Worm (Caenorhabditis elegans) whole organism, late embryonic: Measurements from ENCODE around the gene mnp-1.

ENCODE experiments used
- C08G9.2 ChIP-seq: sonication (generic microtip); optimal IDR thresholded peaks from 2 replicates; lab custom pipeline; 2016; ENCODE audit warnings: mild to moderate bottlenecking, missing genetic modification characterization, moderate library complexity, missing compliant biosample characterization
- C38D4.7 ChIP-seq: fragments of 200-800 bp; sonication (Bioruptor generic); optimal IDR thresholded peaks from 2 replicates; lab custom pipeline; 2018; ENCODE audit warnings: mild to moderate bottlenecking, missing genetic modification characterization, moderate library complexity, missing compliant biosample characterization
- ahr-1 ChIP-seq: sonication (generic microtip); optimal IDR thresholded peaks from 2 replicates; lab custom pipeline; 2016; ENCODE audit warnings: missing genetic modification characterization, missing compliant biosample characterization
- ceh-18 ChIP-seq: sonication (generic microtip); optimal IDR thresholded peaks from 2 replicates; lab custom pipeline; 2016; ENCODE audit warnings: missing genetic modification characterization, missing compliant biosample characterization
- ceh-19 ChIP-seq: fragments of 200-800 bp; sonication (Bioruptor generic); optimal IDR thresholded peaks from 2 replicates; lab custom pipeline; 2018; ENCODE audit warnings: mild to moderate bottlenecking, missing genetic modification characterization, missing compliant biosample characterization
- ceh-2 ChIP-seq: sonication (generic microtip); optimal IDR thresholded peaks from 2 replicates; lab custom pipeline; 2016; ENCODE audit warnings: missing genotype, missing genetic modification characterization, missing compliant biosample characterization
- ceh-22 ChIP-seq: sonication (generic microtip); optimal IDR thresholded peaks from 2 replicates; lab custom pipeline; 2017; ENCODE audit warnings: missing biosample characterization, missing genetic modification characterization
- ceh-31 ChIP-seq: sonication (generic microtip); optimal IDR thresholded peaks from 2 replicates; lab custom pipeline; 2016; ENCODE audit warnings: missing genetic modification characterization, missing compliant biosample characterization
- ceh-34 ChIP-seq: sonication (generic microtip); optimal IDR thresholded peaks from 2 replicates; lab custom pipeline; 2016; ENCODE audit warnings: mild to moderate bottlenecking, missing genetic modification characterization, missing compliant biosample characterization
- ceh-45 ChIP-seq: fragments of 200-800 bp; sonication (Bioruptor generic); IDR thresholded peaks from 2 replicates; pipeline ENCODE4 v1.3.6; 2022; ENCODE audit warnings: missing genetic modification reagents, missing genetic modification characterization, missing compliant biosample characterization
- dve-1 ChIP-seq: sonication (generic microtip); optimal IDR thresholded peaks from 2 replicates; lab custom pipeline; 2017; ENCODE audit warnings: antibody characterized with exemption, mild to moderate bottlenecking, missing genetic modification characterization, missing compliant biosample characterization
- elt-2 ChIP-seq: sonication (generic microtip); optimal IDR thresholded peaks from 2 replicates; lab custom pipeline; 2016; ENCODE audit warnings: missing genetic modification reagents, missing genetic modification characterization, missing compliant biosample characterization
- ets-4 ChIP-seq: sonication (generic microtip); optimal IDR thresholded peaks from 2 replicates; lab custom pipeline; 2016; ENCODE audit warnings: missing genetic modification characterization, missing compliant biosample characterization
- eyg-1 ChIP-seq: sonication (generic microtip); optimal IDR thresholded peaks from 2 replicates; lab custom pipeline; 2016; ENCODE audit warnings: missing genotype, missing genetic modification characterization, missing compliant biosample characterization
- fkh-10 ChIP-seq: fragments of 150-350 bp; optimal IDR thresholded peaks from 2 replicates; lab custom pipeline; 2014; ENCODE audit warnings: missing biosample characterization, missing genetic modification reagents, missing genetic modification characterization
- hlh-13 ChIP-seq: fragments of 200-800 bp; sonication (Bioruptor generic); optimal IDR thresholded peaks from 2 replicates; lab custom pipeline; 2018; ENCODE audit warnings: mild to moderate bottlenecking, missing genetic modification characterization, missing compliant biosample characterization
- hlh-15 ChIP-seq: sonication (generic microtip); optimal IDR thresholded peaks from 2 replicates; lab custom pipeline; 2016; ENCODE audit warnings: missing genetic modification characterization, missing compliant biosample characterization
- hlh-30 ChIP-seq: sonication (generic microtip); optimal IDR thresholded peaks from 2 replicates; lab custom pipeline; 2017; ENCODE audit warnings: antibody characterized with exemption, missing genetic modification characterization, missing compliant biosample characterization; ENCODE audit not compliant: insufficient read depth
- hlh-6 ChIP-seq: sonication (generic microtip); optimal IDR thresholded peaks from 2 replicates; lab custom pipeline; 2016; ENCODE audit warnings: missing genotype, missing genetic modification characterization, missing compliant biosample characterization
- hlh-8 ChIP-seq: sonication (generic microtip); optimal IDR thresholded peaks from 2 replicates; lab custom pipeline; 2016; ENCODE audit warnings: missing genotype, missing genetic modification characterization, missing compliant biosample characterization
- lim-6 ChIP-seq: sonication (generic microtip); optimal IDR thresholded peaks from 2 replicates; lab custom pipeline; 2016; ENCODE audit warnings: missing genetic modification characterization, missing compliant biosample characterization
- lin-11 ChIP-seq: fragments of 200-800 bp; sonication (Bioruptor generic); optimal IDR thresholded peaks from 2 replicates; lab custom pipeline; 2018; ENCODE audit warnings: mild to moderate bottlenecking, missing genetic modification characterization, missing compliant biosample characterization
- madf-2 ChIP-seq: sonication (generic microtip); optimal IDR thresholded peaks from 2 replicates; lab custom pipeline; 2017; ENCODE audit warnings: missing genetic modification characterization, missing compliant biosample characterization
- mec-3 ChIP-seq: sonication (generic microtip); optimal IDR thresholded peaks from 2 replicates; lab custom pipeline; 2016; ENCODE audit warnings: borderline replicate concordance, missing genetic modification characterization, missing compliant biosample characterization
- npax-4 ChIP-seq: sonication (generic microtip); optimal IDR thresholded peaks from 2 replicates; lab custom pipeline; 2016; ENCODE audit warnings: missing genetic modification characterization, missing compliant biosample characterization
- odd-2 ChIP-seq: sonication (generic microtip); optimal IDR thresholded peaks from 2 replicates; lab custom pipeline; 2017; ENCODE audit warnings: antibody characterized with exemption, mild to moderate bottlenecking, missing genetic modification characterization, missing compliant biosample characterization
- pat-9 ChIP-seq: fragments of 200-800 bp; sonication (Bioruptor generic); optimal IDR thresholded peaks from 2 replicates; lab custom pipeline; 2018; ENCODE audit warnings: mild to moderate bottlenecking, missing genetic modification characterization, moderate library complexity, missing compliant biosample characterization
- pax-1 ChIP-seq: fragments of 150-350 bp; optimal IDR thresholded peaks from 2 replicates; lab custom pipeline; 2014; ENCODE audit warnings: missing biosample characterization, missing genetic modification characterization
- pha-4 ChIP-seq: fragments of 150-350 bp; optimal IDR thresholded peaks from 2 replicates; lab custom pipeline; 2018; ENCODE audit warnings: missing biosample characterization, missing genetic modification reagents, missing genetic modification characterization
- pqm-1 ChIP-seq: sonication (generic microtip); optimal IDR thresholded peaks from 2 replicates; lab custom pipeline; 2016; ENCODE audit warnings: missing genetic modification characterization, missing compliant biosample characterization
- pros-1 ChIP-seq: fragments of 150-350 bp; optimal IDR thresholded peaks from 2 replicates; lab custom pipeline; 2014; ENCODE audit warnings: missing biosample characterization, missing genetic modification reagents, missing genetic modification characterization
- sdc-2 ChIP-seq: sonication (generic microtip); optimal IDR thresholded peaks from 2 replicates; lab custom pipeline; 2016; ENCODE audit warnings: missing genotype, missing genetic modification characterization, missing compliant biosample characterization
- sox-2 ChIP-seq: fragments of 200-800 bp; sonication (Bioruptor generic); IDR thresholded peaks from 2 replicates; pipeline ENCODE4 v1.3.6; 2022; ENCODE audit warnings: missing genetic modification reagents, missing genetic modification characterization, missing compliant biosample characterization
- sox-4 ChIP-seq: sonication (generic microtip); optimal IDR thresholded peaks from 2 replicates; lab custom pipeline; 2017; ENCODE audit warnings: mild to moderate bottlenecking, missing genetic modification characterization, inconsistent platforms, missing compliant biosample characterization
- syd-9 ChIP-seq: sonication (generic microtip); optimal IDR thresholded peaks from 2 replicates; lab custom pipeline; 2016; ENCODE audit warnings: mild to moderate bottlenecking, missing genetic modification characterization, moderate library complexity, missing compliant biosample characterization
- tbx-2 ChIP-seq: sonication (generic microtip); optimal IDR thresholded peaks from 2 replicates; lab custom pipeline; 2016; ENCODE audit warnings: missing genetic modification characterization, missing compliant biosample characterization
- unc-55 ChIP-seq: sonication (generic microtip); optimal IDR thresholded peaks from 2 replicates; lab custom pipeline; 2017; ENCODE audit warnings: missing biosample characterization, missing genetic modification reagents, missing genetic modification characterization
- unc-86 ChIP-seq: sonication (generic microtip); optimal IDR thresholded peaks from 2 replicates; lab custom pipeline; 2016; ENCODE audit warnings: missing genetic modification characterization, missing compliant biosample characterization
- ztf-16 ChIP-seq: sonication (generic microtip); optimal IDR thresholded peaks from 2 replicates; lab custom pipeline; 2017; ENCODE audit warnings: missing genetic modification characterization, missing compliant biosample characterization

Gene mnp-1

DNA sequence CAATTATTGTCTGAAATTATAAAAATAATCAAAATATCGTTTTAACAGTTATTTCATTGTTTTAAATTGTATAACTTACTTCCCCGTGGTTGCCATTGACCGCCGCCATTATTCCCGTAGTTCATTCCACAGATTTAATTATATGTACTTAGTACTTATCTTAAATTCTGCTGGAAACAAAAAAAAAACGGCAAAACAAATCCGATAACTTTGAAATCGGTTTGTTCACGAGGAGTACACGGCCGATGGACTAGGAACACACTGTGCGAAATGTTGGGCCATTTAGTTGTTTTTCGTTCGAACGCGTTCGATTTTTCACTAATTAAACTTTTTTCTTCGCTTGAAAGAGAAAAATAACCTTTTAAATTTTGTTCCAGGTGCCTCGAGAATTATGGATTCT lies 13.3 kb upstream of the mnp-1 start, which contains the start of the genes B0285.3 and lcmt-1 (continued):
- TF ChIP-seq hlh-13 (GFP tag; lab: Kevin White, UChicago) (no peak), elt-2 (peak; percentile 19), tbx-2 (tag; lab: Kevin White, UChicago) (peak; percentile 60), hlh-8 (tag; lab: Kevin White, UChicago) (peak; percentile 19), pha-4 (tag; lab: Kevin White, UChicago) (no peak), unc-86 (tag; lab: Kevin White, UChicago) (no peak), ztf-16 (tag; lab: Kevin White, UChicago) (no peak), madf-2 (tag; lab: Kevin White, UChicago) (no peak), lin-11 (no peak), ets-4 (peak; percentile 44)
- TF ChIP-seq, all 69 proteins: peak for 12

DNA sequence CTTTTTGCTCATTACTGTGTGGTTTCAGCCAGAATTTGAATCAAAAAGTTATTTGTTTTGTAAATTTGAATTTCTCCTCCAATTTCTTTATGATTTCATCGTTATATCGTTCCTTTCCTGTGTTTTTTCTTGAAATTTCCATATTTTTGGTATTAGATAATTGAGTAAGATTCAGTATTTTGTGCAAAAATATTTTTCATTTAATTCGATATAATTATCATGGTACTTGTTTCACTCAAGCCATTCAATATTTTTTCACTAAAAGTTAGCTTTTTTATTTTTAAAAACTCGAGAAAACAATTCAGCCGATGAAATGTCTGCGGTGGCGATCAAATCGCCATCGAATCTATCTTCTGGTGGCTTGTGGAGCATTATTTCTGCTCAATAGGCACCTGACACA lies 11.4 kb upstream of the mnp-1 start, which contains the start of gene hse-5:
Gene hse-5, plus strand, starts transcription at position 301 of the 400 bp plus-strand sequence.
- TF ChIP-seq sdc-2 = no peak
- no peak for TF ChIP-seq lim-6 (tag; lab: Kevin White, UChicago)
- TF ChIP-seq ceh-2 (tag; lab: Kevin White, UChicago) = no peak
- no peak for TF ChIP-seq pax-1 (tag; lab: Kevin White, UChicago)
- TF ChIP-seq ceh-31 (tag; lab: Kevin White, UChicago) = no peak
- no peak for TF ChIP-seq syd-9
- no peak for TF ChIP-seq ceh-34 (tag; lab: Kevin White, UChicago)
- no peak for TF ChIP-seq elt-2
- no peak for TF ChIP-seq ahr-1 (tag; lab: Kevin White, UChicago)
- no peak for TF ChIP-seq sox-2
- no peak for TF ChIP-seq npax-4 (tag; lab: Kevin White, UChicago)
- no peak for TF ChIP-seq tbx-2 (tag; lab: Kevin White, UChicago)
- no peak for TF ChIP-seq odd-2
- TF ChIP-seq pqm-1 (tag; lab: Kevin White, UChicago) = no peak
- TF ChIP-seq ceh-45 = no peak
- no peak for TF ChIP-seq unc-55 (GFP tag; lab: Kevin White, UChicago)

DNA sequence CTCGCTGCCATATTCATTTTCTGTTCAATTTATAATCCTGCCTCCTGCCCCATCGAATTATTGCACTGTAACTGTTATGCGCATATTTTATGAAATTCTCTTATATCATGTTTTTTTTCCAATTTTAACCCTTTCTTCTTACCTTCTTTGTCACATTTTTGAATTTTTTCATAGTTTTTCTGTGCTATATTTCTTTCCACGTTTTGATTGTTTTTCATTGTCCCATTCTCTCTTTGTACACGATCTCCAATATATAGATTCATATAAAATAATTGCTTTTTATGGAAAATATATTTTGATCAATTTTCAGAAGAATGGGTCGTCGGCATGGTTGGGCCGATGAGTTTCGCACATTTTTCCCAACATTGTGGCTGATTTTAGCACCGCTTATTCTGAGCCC lies 6.6 kb upstream of the mnp-1 start, which contains the start of gene B0285.6:
Gene B0285.6, plus strand, starts transcription at position 301 of the 400 bp plus-strand sequence.
- no peak for TF ChIP-seq pat-9 (tag; lab: Kevin White, UChicago)
- no peak for TF ChIP-seq hlh-15
- TF ChIP-seq pros-1 = no peak
- no peak for TF ChIP-seq pqm-1 (tag; lab: Kevin White, UChicago)
- TF ChIP-seq hlh-30 = no peak
- TF ChIP-seq ceh-19 = no peak
- no peak for TF ChIP-seq ceh-18 (tag; lab: Kevin White, UChicago)
- no peak for TF ChIP-seq fkh-10 (GFP tag; lab: Kevin White, UChicago)
- TF ChIP-seq pax-1 (tag; lab: Kevin White, UChicago) = no peak
- no peak for TF ChIP-seq ceh-22
- TF ChIP-seq unc-55 (GFP tag; lab: Kevin White, UChicago) = no peak
- no peak for TF ChIP-seq sox-4 (tag; lab: Kevin White, UChicago)

DNA sequence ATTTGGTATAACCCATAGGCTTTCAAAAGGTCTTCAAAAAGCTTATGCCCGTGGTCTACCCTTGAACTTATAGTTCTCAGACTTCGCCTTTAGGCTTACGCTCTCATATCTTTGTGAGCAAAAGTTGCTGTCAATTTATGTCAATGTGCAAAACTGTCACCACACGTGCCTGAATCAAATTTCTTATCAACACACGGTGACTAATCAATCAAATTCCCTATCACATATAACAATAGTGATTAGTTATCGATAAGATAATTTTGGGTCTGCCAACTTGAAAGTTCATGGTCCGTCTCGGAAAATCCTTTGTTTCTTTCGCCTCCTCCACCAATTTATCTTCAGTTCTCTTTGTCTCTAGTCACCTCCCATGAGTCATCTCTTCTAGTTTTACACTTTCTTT lies 1.0 kb downstream of the mnp-1 start:
- TF ChIP-seq npax-4 (tag; lab: Kevin White, UChicago) = no peak
- TF ChIP-seq eyg-1 (tag; lab: Kevin White, UChicago) = no peak
- TF ChIP-seq C08G9.2 (tag; lab: Kevin White, UChicago) = no peak
- TF ChIP-seq lim-6 (tag; lab: Kevin White, UChicago) = no peak
- TF ChIP-seq hlh-6 (tag; lab: Kevin White, UChicago) = no peak
- TF ChIP-seq pros-1 = no peak
- no peak for TF ChIP-seq pha-4 (tag; lab: Kevin White, UChicago)
- TF ChIP-seq hlh-15 = no peak
- peak; percentile 63 for TF ChIP-seq unc-55 (GFP tag; lab: Kevin White, UChicago)
- no peak for TF ChIP-seq ahr-1 (tag; lab: Kevin White, UChicago)
- TF ChIP-seq unc-86 (tag; lab: Kevin White, UChicago) = no peak
- TF ChIP-seq ets-4 = no peak
- no peak for TF ChIP-seq C38D4.7 (GFP tag; lab: Kevin White, UChicago)
- TF ChIP-seq ceh-22 = no peak
- peak; percentile 93 for TF ChIP-seq elt-2
- no peak for TF ChIP-seq mec-3 (tag; lab: Kevin White, UChicago)
- no peak for TF ChIP-seq dve-1 (tag; lab: Kevin White, UChicago)
